Fruit fly (Drosophila melanogaster) whole organism, embryonic: ENCODE measurements around the gene CG43925.
A peak's percentile ranks its signal among the peaks of the same experiment; 100 is the strongest.

Source experiments
- ATbp ChIP-seq: fragments of 200-800 bp; sonication (Bioruptor generic); optimal IDR thresholded peaks from 2 replicates; lab custom pipeline; 2017; ENCODE audit warnings: missing biosample characterization, mild to moderate bottlenecking, missing genetic modification characterization, missing genetic modification reagents
- Aef1 ChIP-seq: fragments of 200-800 bp; sonication (Bioruptor generic); IDR thresholded peaks from 3 replicates; pipeline ENCODE4 v1.3.6; 2022; ENCODE audit warnings: missing biosample characterization, missing genetic modification characterization
- CG11723 ChIP-seq: fragments of 200-800 bp; sonication (Bioruptor generic); optimal IDR thresholded peaks from 2 replicates; lab custom pipeline; 2017; ENCODE audit warnings: missing biosample characterization, mild to moderate bottlenecking, missing genetic modification characterization
- CG12071 ChIP-seq: fragments of 200-800 bp; sonication (Bioruptor generic); optimal IDR thresholded peaks from 3 replicates; lab custom pipeline; 2018; ENCODE audit warnings: missing biosample characterization, mild to moderate bottlenecking, missing genetic modification characterization
- CG1233 ChIP-seq: fragments of 200-800 bp; sonication (Bioruptor generic); optimal IDR thresholded peaks from 4 replicates; lab custom pipeline; 2018; ENCODE audit warnings: missing biosample characterization, mild to moderate bottlenecking, missing genetic modification characterization
- CG15601 ChIP-seq: fragments of 200-800 bp; sonication (Bioruptor generic); optimal IDR thresholded peaks from 3 replicates; lab custom pipeline; 2019; ENCODE audit warnings: missing biosample characterization, mild to moderate bottlenecking, missing genetic modification characterization, moderate library complexity
- CG16815 ChIP-seq: fragments of 200-800 bp; sonication (Bioruptor generic); optimal IDR thresholded peaks from 3 replicates; lab custom pipeline; 2017; ENCODE audit warnings: missing biosample characterization, mild to moderate bottlenecking, missing genetic modification characterization
- CG17186 ChIP-seq: fragments of 200-800 bp; sonication (Bioruptor generic); optimal IDR thresholded peaks from 3 replicates; lab custom pipeline; 2017; ENCODE audit warnings: missing biosample characterization, missing genetic modification reagents, missing genetic modification characterization
- CG18619 ChIP-seq: fragments of 200-800 bp; sonication (Bioruptor generic); optimal IDR thresholded peaks from 3 replicates; lab custom pipeline; 2017; ENCODE audit warnings: missing biosample characterization, mild to moderate bottlenecking, missing genetic modification characterization
- CG31441 ChIP-seq: fragments of 200-800 bp; sonication (Bioruptor generic); IDR thresholded peaks from 2 replicates; pipeline ENCODE4 v1.3.6; 2022; ENCODE audit warnings: missing biosample characterization, missing genetic modification characterization
- CG3163 ChIP-seq: fragments of 200-800 bp; sonication (Bioruptor generic); optimal IDR thresholded peaks from 3 replicates; lab custom pipeline; 2016; ENCODE audit warnings: missing biosample characterization, missing genetic modification characterization
- CG32767 ChIP-seq: fragments of 200-800 bp; sonication (Bioruptor generic); IDR thresholded peaks from 2 replicates; pipeline ENCODE4 v1.3.6; 2022; ENCODE audit warnings: missing biosample characterization, missing genetic modification characterization
- CG3847 ChIP-seq: fragments of 200-800 bp; sonication (Bioruptor generic); IDR thresholded peaks from 2 replicates; pipeline ENCODE4 v1.3.6; 2022; ENCODE audit warnings: missing biosample characterization, missing genetic modification characterization
- CG3995 ChIP-seq: fragments of 200-800 bp; sonication (Bioruptor generic); optimal IDR thresholded peaks from 3 replicates; lab custom pipeline; 2016; ENCODE audit warnings: missing biosample characterization, missing genetic modification characterization
- CG8478 ChIP-seq: fragments of >200 bp; optimal IDR thresholded peaks from 2 replicates; lab custom pipeline; 2018
- CG9215 ChIP-seq: fragments of 200-800 bp; sonication (Bioruptor generic); IDR thresholded peaks from 2 replicates; pipeline ENCODE4 v1.3.6; 2022; ENCODE audit warnings: missing biosample characterization, missing genetic modification characterization
- D19B ChIP-seq: fragments of 200-800 bp; sonication (Bioruptor generic); optimal IDR thresholded peaks from 2 replicates; lab custom pipeline; 2017; ENCODE audit warnings: missing biosample characterization, mild to moderate bottlenecking, missing genetic modification characterization
- Dip2 ChIP-seq: fragments of 200-800 bp; sonication (Bioruptor generic); IDR thresholded peaks from 2 replicates; pipeline ENCODE4 v1.3.6; 2022; ENCODE audit warnings: missing biosample characterization, missing genetic modification characterization
- Drgx ChIP-seq: fragments of 200-800 bp; sonication (Bioruptor generic); IDR thresholded peaks from 2 replicates; pipeline ENCODE4 v1.3.6; 2022; ENCODE audit warnings: missing biosample characterization, missing genetic modification characterization
- Eip74EF ChIP-seq, 2 experiments: fragments of 200-800 bp in 1 of 2; fragments of >200 bp in 1 of 2; sonication (Bioruptor generic) in 1 of 2; optimal IDR thresholded peaks; 2 replicates each; lab custom pipeline; 2017 to 2019; ENCODE audit warnings: missing biosample characterization in 2 of 2, missing genetic modification characterization in 2 of 2, mild to moderate bottlenecking in 1 of 2, moderate library complexity in 1 of 2
- GATAe ChIP-seq: fragments of 200-800 bp; sonication (Bioruptor generic); conservative IDR thresholded peaks from 2 replicates; pipeline ENCODE4 v1.3.6; 2022; ENCODE audit warnings: missing biosample characterization, missing genetic modification characterization
- H2.0 ChIP-seq: fragments of 200-800 bp; sonication (Bioruptor generic); IDR thresholded peaks from 2 replicates; pipeline ENCODE4 v1.3.6; 2022; ENCODE audit warnings: missing biosample characterization, missing genetic modification characterization
- Hand ChIP-seq: fragments of 200-800 bp; sonication (Bioruptor generic); optimal IDR thresholded peaks from 2 replicates; lab custom pipeline; 2017; ENCODE audit warnings: mild to moderate bottlenecking, missing biosample characterization, missing genetic modification reagents, missing genetic modification characterization
- Jarid2 ChIP-seq: fragments of 200-800 bp; sonication (Bioruptor generic); optimal IDR thresholded peaks from 3 replicates; lab custom pipeline; 2017; ENCODE audit warnings: mild to moderate bottlenecking, missing biosample characterization, missing genetic modification reagents, missing genetic modification characterization
- MESR4 ChIP-seq: fragments of 200-800 bp; sonication (Bioruptor generic); optimal IDR thresholded peaks from 2 replicates; lab custom pipeline; 2018; ENCODE audit warnings: missing biosample characterization, mild to moderate bottlenecking, missing genetic modification characterization, moderate library complexity
- NC2α ChIP-seq: fragments of 200-800 bp; sonication (Bioruptor generic); optimal IDR thresholded peaks from 2 replicates; lab custom pipeline; 2016; ENCODE audit warnings: missing biosample characterization, missing genetic modification characterization
- Six4 ChIP-seq: fragments of 200-800 bp; sonication (Bioruptor generic); optimal IDR thresholded peaks from 2 replicates; lab custom pipeline; 2016; ENCODE audit warnings: missing biosample characterization, missing genetic modification characterization
- Sry-δ ChIP-seq: fragments of 200-800 bp; sonication (Bioruptor generic); optimal IDR thresholded peaks from 2 replicates; lab custom pipeline; 2016; ENCODE audit warnings: missing biosample characterization, missing genetic modification characterization
- Tbp ChIP-seq: fragments of >200 bp; optimal IDR thresholded peaks from 2 replicates; lab custom pipeline; 2018; ENCODE audit warnings: missing biosample characterization, missing genetic modification characterization
- Usf ChIP-seq: fragments of 200-800 bp; sonication (Bioruptor generic); optimal IDR thresholded peaks from 2 replicates; lab custom pipeline; 2017; ENCODE audit warnings: missing genotype, missing biosample characterization, missing genetic modification characterization
- Xbp1 ChIP-seq: fragments of 200-800 bp; sonication (Bioruptor generic); optimal IDR thresholded peaks from 3 replicates; lab custom pipeline; 2016; ENCODE audit warnings: missing biosample characterization, mild to moderate bottlenecking, missing genetic modification characterization
- ara ChIP-seq: fragments of 200-800 bp; sonication (Bioruptor generic); IDR thresholded peaks from 2 replicates; pipeline ENCODE4 v1.3.6; 2022; ENCODE audit warnings: missing biosample characterization, missing genetic modification characterization
- bab2 ChIP-seq: fragments of 200-800 bp; sonication (Bioruptor generic); optimal IDR thresholded peaks from 2 replicates; lab custom pipeline; 2016; ENCODE audit warnings: missing biosample characterization, missing genetic modification characterization
- cg ChIP-seq: fragments of 200-800 bp; sonication (Bioruptor generic); optimal IDR thresholded peaks from 3 replicates; lab custom pipeline; 2019; ENCODE audit warnings: missing biosample characterization, mild to moderate bottlenecking, missing genetic modification characterization, moderate library complexity
- croc ChIP-seq: fragments of 200-800 bp; sonication (Bioruptor generic); conservative IDR thresholded peaks from 3 replicates; pipeline ENCODE4 v1.3.6; 2022; ENCODE audit warnings: missing biosample characterization, missing genetic modification characterization
- danr ChIP-seq: fragments of 200-800 bp; sonication (Bioruptor generic); IDR thresholded peaks from 2 replicates; pipeline ENCODE4 v1.3.6; 2022; ENCODE audit warnings: missing biosample characterization, missing genetic modification characterization
- dmrt99B ChIP-seq: fragments of 200-800 bp; sonication (Bioruptor generic); optimal IDR thresholded peaks from 2 replicates; lab custom pipeline; 2018; ENCODE audit warnings: missing biosample characterization, mild to moderate bottlenecking, missing genetic modification characterization, moderate library complexity
- fru ChIP-seq: fragments of >200 bp; optimal IDR thresholded peaks from 2 replicates; lab custom pipeline; 2017
- hb ChIP-seq: fragments of 200-800 bp; sonication (Bioruptor generic); IDR thresholded peaks from 3 replicates; pipeline ENCODE4 v1.3.6; 2022; ENCODE audit warnings: missing biosample characterization, missing genetic modification characterization; ENCODE audit not compliant: partially characterized antibody
- kah ChIP-seq: fragments of 200-800 bp; sonication (Bioruptor generic); optimal IDR thresholded peaks from 2 replicates; lab custom pipeline; 2018; ENCODE audit warnings: missing biosample characterization, mild to moderate bottlenecking, missing genetic modification characterization
- kni ChIP-seq: fragments of 200-800 bp; sonication (Bioruptor generic); optimal IDR thresholded peaks from 3 replicates; lab custom pipeline; 2017; ENCODE audit warnings: mild to moderate bottlenecking, missing biosample characterization, missing genetic modification reagents, missing genetic modification characterization
- lab ChIP-seq: fragments of 200-800 bp; sonication (Bioruptor generic); optimal IDR thresholded peaks from 3 replicates; lab custom pipeline; 2017; ENCODE audit warnings: missing biosample characterization, missing genetic modification characterization, mild to moderate bottlenecking, moderate library complexity, missing genetic modification reagents
- nerfin-1 ChIP-seq: fragments of 200-800 bp; sonication (Bioruptor generic); optimal IDR thresholded peaks from 3 replicates; lab custom pipeline; 2019; ENCODE audit warnings: missing biosample characterization, mild to moderate bottlenecking, missing genetic modification characterization, moderate library complexity
- scrt ChIP-seq: fragments of 200-800 bp; sonication (Bioruptor generic); optimal IDR thresholded peaks from 2 replicates; lab custom pipeline; 2018; ENCODE audit warnings: missing biosample characterization, mild to moderate bottlenecking, missing genetic modification characterization, moderate library complexity
- sens-2 ChIP-seq: fragments of 200-800 bp; sonication (Bioruptor generic); IDR thresholded peaks from 2 replicates; pipeline ENCODE4 v1.3.6; 2022; ENCODE audit warnings: missing biosample characterization, missing genetic modification characterization
- sob ChIP-seq: fragments of 200-800 bp; sonication (Bioruptor generic); IDR thresholded peaks from 2 replicates; pipeline ENCODE4 v1.3.6; 2022; ENCODE audit warnings: missing biosample characterization, missing genetic modification characterization
- tgo ChIP-seq: fragments of 200-800 bp; sonication (Bioruptor generic); IDR thresholded peaks from 3 replicates; pipeline ENCODE4 v1.3.6; 2022; ENCODE audit warnings: missing biosample characterization, missing genetic modification characterization
- tio ChIP-seq: fragments of 200-800 bp; sonication (Bioruptor generic); optimal IDR thresholded peaks from 2 replicates; lab custom pipeline; 2017; ENCODE audit warnings: missing biosample characterization, missing genetic modification characterization, inconsistent platforms
- trh ChIP-seq: fragments of 200-800 bp; sonication (Bioruptor generic); optimal IDR thresholded peaks from 2 replicates; lab custom pipeline; 2016; ENCODE audit warnings: missing biosample characterization, missing genetic modification characterization
- wor ChIP-seq: fragments of 200-800 bp; sonication (Bioruptor generic); IDR thresholded peaks from 2 replicates; pipeline ENCODE4 v1.3.6; 2022; ENCODE audit warnings: missing biosample characterization, missing genetic modification characterization
- zen ChIP-seq: fragments of 200-800 bp; sonication (Bioruptor generic); optimal IDR thresholded peaks from 3 replicates; lab custom pipeline; 2018; ENCODE audit warnings: missing biosample characterization, mild to moderate bottlenecking, missing genetic modification characterization, moderate library complexity

Gene CG43925

dm6 chr2L:13145035-13145683, 31.1 kb upstream of the CG43925 start (continued):
- TF ChIP-seq Xbp1 (GFP tag; lab: Kevin White, UChicago) (peak; percentile 76), scrt (GFP tag; lab: Kevin White, UChicago) (peak; percentile 71), MESR4 (GFP tag; lab: Kevin White, UChicago) (no peak), CG12071 (GFP tag; lab: Kevin White, UChicago) (peak; percentile 69), kah (GFP tag; lab: Kevin White, UChicago) (no peak), CG16815 (GFP tag; lab: Kevin White, UChicago) (peak; percentile 29), CG9215 (GFP tag; lab: Robert Waterston, UW) (peak; percentile 83), lab (peak; percentile 90), CG8478 (no peak), Hand (GFP tag; lab: Kevin White, UChicago) (peak; percentile 49), GATAe (GFP tag; lab: Robert Waterston, UW) (peak; percentile 52), Dip2 (GFP tag; lab: Robert Waterston, UW) (no peak), CG3995 (GFP tag; lab: Kevin White, UChicago) (peak; percentile 29), CG3847 (GFP tag; lab: Robert Waterston, UW) (peak; percentile 86), nerfin-1 (no peak), CG15601 (tag; lab: Kevin White, UChicago) (peak; percentile 8), croc (GFP tag; lab: Robert Waterston, UW) (no peak), CG3163 (peak; percentile 38), bab2 (peak; percentile 73), zen (tag; lab: Kevin White, UChicago) (no peak), Aef1 (peak; percentile 78), Usf (GFP tag; lab: Kevin White, UChicago) (peak; percentile 10), Six4 (GFP tag; lab: Kevin White, UChicago) (no peak), Eip74EF (GFP tag; optimal IDR thresholded peaks at IDR 0.05; lab: Kevin White, UChicago) (peak in 1 of 2 experiments; percentile 68), dmrt99B (tag; lab: Kevin White, UChicago) (peak; percentile 81), H2.0 (GFP tag; lab: Robert Waterston, UW) (peak; percentile 67), danr (GFP tag; lab: Robert Waterston, UW) (peak; percentile 66), Tbp (GFP tag; lab: Kevin White, UChicago) (no peak), kni (GFP tag; lab: Kevin White, UChicago) (peak; percentile 8), Drgx (GFP tag; lab: Robert Waterston, UW) (peak; percentile 69; the same call in 1 of the 2 replicates), CG1233 (GFP tag; lab: Kevin White, UChicago) (peak; percentile 54), cg (GFP tag; lab: Kevin White, UChicago) (no peak), ara (GFP tag; lab: Robert Waterston, UW) (no peak), trh (no peak), wor (0 out of 2 replicates have a peak, but pooled peaks have one; percentile 10), CG18619 (GFP tag; lab: Kevin White, UChicago) (peak; percentile 68), tgo (GFP tag; lab: Robert Waterston, UW) (peak; percentile 84), NC2α (GFP tag; lab: Kevin White, UChicago) (no peak), CG17186 (GFP tag; lab: Kevin White, UChicago) (no peak), CG31441 (peak; percentile 74), CG32767 (GFP tag; lab: Robert Waterston, UW) (peak; percentile 73), ATbp (GFP tag; lab: Kevin White, UChicago) (peak; percentile 10), sob (GFP tag; lab: Robert Waterston, UW) (peak; percentile 88), Jarid2 (GFP tag; lab: Kevin White, UChicago) (peak; percentile 31), D19B (GFP tag; lab: Kevin White, UChicago) (peak; percentile 82), tio (GFP tag; lab: Kevin White, UChicago) (peak; percentile 45), Sry-δ (GFP tag; lab: Kevin White, UChicago) (peak; percentile 30), sens-2 (GFP tag; lab: Robert Waterston, UW) (peak; percentile 39; the same call in 1 of the 2 replicates), fru (lab: Kevin White, UChicago) (no peak), hb (no peak), CG11723 (GFP tag; lab: Kevin White, UChicago) (peak; percentile 35)
